Worm (Caenorhabditis elegans): ENCODE results near the gene asp-13.

DNA sequence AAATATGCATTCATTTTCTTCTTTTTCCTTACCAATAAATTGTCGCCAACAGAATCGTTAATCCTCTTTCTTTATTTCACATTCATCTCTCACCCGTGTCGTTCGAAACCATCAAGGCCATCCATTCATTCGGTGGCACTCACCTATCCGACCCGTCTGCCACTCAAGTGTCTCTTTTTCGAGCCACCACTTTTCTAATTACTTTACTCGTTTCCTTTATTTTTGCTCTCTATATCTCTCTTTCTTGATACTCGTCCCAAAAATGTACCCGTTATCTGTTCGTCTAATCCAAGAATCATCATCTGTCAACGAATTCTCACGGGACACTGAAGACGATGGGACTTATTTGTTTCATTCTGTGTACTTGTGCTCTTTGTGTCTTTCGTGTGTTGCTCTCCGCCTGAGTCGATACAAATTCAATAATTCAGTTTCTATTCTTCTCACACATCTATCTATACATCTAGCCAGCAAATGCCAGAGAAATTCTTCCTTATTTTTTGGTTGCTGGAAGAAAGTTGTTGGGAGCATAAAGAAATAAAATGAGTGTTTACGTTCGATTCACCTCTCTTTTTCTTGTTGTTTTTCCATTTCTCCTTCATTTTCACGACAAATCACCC lies 50.2 kb downstream of the asp-13 start:
- TF ChIP-seq nhr-42 (GFP tag; IDR thresholded peaks at IDR 0.05), result no peak
- TF ChIP-seq ceh-62 (tag; optimal IDR thresholded peaks at IDR 0.05), result no peak
- TF ChIP-seq ama-1 (optimal IDR thresholded peaks at IDR 0.05), result no peak
- no peak for TF ChIP-seq unc-62 (GFP tag; optimal IDR thresholded peaks at IDR 0.05 in 1 of 2)
- TF ChIP-seq unc-62 (tag; optimal IDR thresholded peaks at IDR 0.05), result no peak
- TF ChIP-seq aly-2 (tag; optimal IDR thresholded peaks at IDR 0.05), result no peak
- no peak for TF ChIP-seq ZK546.5 (tag; optimal IDR thresholded peaks at IDR 0.05)
- TF ChIP-seq fos-1 (tag; optimal IDR thresholded peaks at IDR 0.05), result no peak
- no peak for TF ChIP-seq hif-1 (tag; optimal IDR thresholded peaks at IDR 0.05)
- no peak for TF ChIP-seq mdl-1 (tag; optimal IDR thresholded peaks at IDR 0.05)
- TF ChIP-seq nhr-48 (tag; optimal IDR thresholded peaks at IDR 0.05), result no peak
- no peak for TF ChIP-seq lin-39 (tag; optimal IDR thresholded peaks at IDR 0.05)
